In the genomic region with DNA sequence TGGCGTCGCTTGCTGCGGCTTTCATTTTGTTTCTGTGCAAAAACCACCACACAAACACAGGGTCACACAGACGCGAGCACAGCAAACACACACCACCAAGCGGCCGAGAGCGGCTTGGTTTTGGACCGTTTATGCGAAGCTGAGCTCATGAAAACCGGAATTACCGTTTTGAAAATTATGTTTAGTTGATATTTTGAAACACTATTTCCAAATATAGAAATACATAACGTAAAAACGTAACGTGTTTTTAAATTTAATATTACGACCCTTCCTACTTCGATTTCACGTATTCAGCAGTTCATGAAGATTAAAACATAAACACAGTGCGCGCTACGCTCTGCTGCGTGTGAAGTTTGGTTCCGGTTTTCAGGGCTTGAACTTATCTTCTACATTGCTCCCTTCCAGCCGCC, we compare ENCODE assay signal across 2 fruit fly cellular contexts.
A peak's percentile ranks its signal among the peaks of the same experiment; 100 is the strongest.
TF ChIP-seq lines count a peak whose summit lies in the region.

No protein-coding gene starts in this region.

TF ChIP-seq in whole organism, embryonic, 481 proteins besides CTCF, POLR2A, EP300 and RAD21 (continued from another document and continues in another):
- TF ChIP-seq CG4820 (GFP tag; optimal IDR thresholded peaks at IDR 0.05; lab: Kevin White, UChicago): peak; percentile 100
- peak; percentile 88 for TF ChIP-seq CG11696 (GFP tag; IDR thresholded peaks at IDR 0.05; lab: Robert Waterston, UW)
- peak; percentile 92 for TF ChIP-seq Ptx1 (GFP tag; IDR thresholded peaks at IDR 0.05; lab: Robert Waterston, UW)
- TF ChIP-seq pros (GFP tag; optimal IDR thresholded peaks at IDR 0.05; lab: Kevin White, UChicago): peak; percentile 85
- TF ChIP-seq ase (GFP tag; IDR thresholded peaks at IDR 0.05; lab: Robert Waterston, UW): peak; percentile 83
- peak; percentile 84 for TF ChIP-seq CG10274 (GFP tag; optimal IDR thresholded peaks at IDR 0.05; lab: Kevin White, UChicago)
- TF ChIP-seq tin (GFP tag; optimal IDR thresholded peaks at IDR 0.05; lab: Kevin White, UChicago): peak; percentile 93
- peak; percentile 97 for TF ChIP-seq Dad (GFP tag; optimal IDR thresholded peaks at IDR 0.05; lab: Kevin White, UChicago)
- peak; percentile 85 for TF ChIP-seq Ets97D (GFP tag; optimal IDR thresholded peaks at IDR 0.05; lab: Kevin White, UChicago)
- peak; percentile 89 for TF ChIP-seq twi (tag; optimal IDR thresholded peaks at IDR 0.05; lab: Kevin White, UChicago)
- TF ChIP-seq CG8388 (GFP tag; optimal IDR thresholded peaks at IDR 0.05; lab: Kevin White, UChicago): peak; percentile 97
- peak; percentile 90 for TF ChIP-seq fd96Cb (tag; optimal IDR thresholded peaks at IDR 0.05; lab: Kevin White, UChicago)
- peak; percentile 95 for TF ChIP-seq Oli (tag; optimal IDR thresholded peaks at IDR 0.05; lab: Kevin White, UChicago)
- TF ChIP-seq CG13123 (GFP tag; optimal IDR thresholded peaks at IDR 0.05; lab: Kevin White, UChicago): peak; percentile 77
- peak; percentile 92 to 93 for TF ChIP-seq Pdp1 (GFP tag; optimal IDR thresholded peaks at IDR 0.05; lab: Kevin White, UChicago)
- TF ChIP-seq CG18262 (tag; optimal IDR thresholded peaks at IDR 0.05; lab: Kevin White, UChicago): peak; percentile 97
- peak in 1 of 2 experiments; percentile 97 for TF ChIP-seq Hr78 (GFP tag; optimal IDR thresholded peaks at IDR 0.05; lab: Kevin White, UChicago)
- TF ChIP-seq slbo (GFP tag; IDR thresholded peaks at IDR 0.05; lab: Robert Waterston, UW): peak; percentile 89
- TF ChIP-seq Bteb2 (GFP tag; optimal IDR thresholded peaks at IDR 0.05; lab: Kevin White, UChicago): peak; percentile 94
- TF ChIP-seq so (GFP tag; IDR thresholded peaks at IDR 0.05; lab: Robert Waterston, UW): peak; percentile 95
- peak; percentile 92 for TF ChIP-seq Dip3 (GFP tag; optimal IDR thresholded peaks at IDR 0.05; lab: Kevin White, UChicago)
- peak; percentile 83 for TF ChIP-seq luna (GFP tag; optimal IDR thresholded peaks at IDR 0.05; lab: Kevin White, UChicago)
- TF ChIP-seq CG18619 (GFP tag; optimal IDR thresholded peaks at IDR 0.05; lab: Kevin White, UChicago): peak; percentile 95
- TF ChIP-seq CG2120 (GFP tag; optimal IDR thresholded peaks at IDR 0.05; lab: Kevin White, UChicago): peak; percentile 95
- peak; percentile 80 for TF ChIP-seq CG3065 (GFP tag; optimal IDR thresholded peaks at IDR 0.05; lab: Kevin White, UChicago)
- peak; percentile 88 for TF ChIP-seq CG8290 (GFP tag; optimal IDR thresholded peaks at IDR 0.05; lab: Kevin White, UChicago)
- peak; percentile 84 to 98 for TF ChIP-seq CG8290 (tag; optimal IDR thresholded peaks at IDR 0.05; lab: Kevin White, UChicago)
- peak; percentile 91 for TF ChIP-seq wor (GFP tag; IDR thresholded peaks at IDR 0.05; lab: Robert Waterston, UW)
- TF ChIP-seq al (GFP tag; IDR thresholded peaks at IDR 0.05; lab: Robert Waterston, UW): peak; percentile 69
- TF ChIP-seq slp2 (GFP tag; optimal IDR thresholded peaks at IDR 0.05; lab: Kevin White, UChicago): peak; percentile 83
- TF ChIP-seq trh (GFP tag; optimal IDR thresholded peaks at IDR 0.05; lab: Kevin White, UChicago): peak; percentile 57
- TF ChIP-seq sna (GFP tag; IDR thresholded peaks at IDR 0.05; lab: Robert Waterston, UW; ENCODE audit: partially characterized antibody): no peak
- peak; percentile 78 for TF ChIP-seq Myb (GFP tag; optimal IDR thresholded peaks at IDR 0.05; lab: Kevin White, UChicago)
- peak; percentile 95 for TF ChIP-seq Asciz (GFP tag; optimal IDR thresholded peaks at IDR 0.05; lab: Kevin White, UChicago)
- peak in 1 of 2 experiments; percentile 62 for TF ChIP-seq crp (GFP tag; optimal IDR thresholded peaks at IDR 0.05; lab: Kevin White, UChicago)
- peak; percentile 91 for TF ChIP-seq gce (GFP tag; IDR thresholded peaks at IDR 0.05; lab: Robert Waterston, UW)
- TF ChIP-seq ab (GFP tag; optimal IDR thresholded peaks at IDR 0.05; lab: Kevin White, UChicago): peak; percentile 60
- TF ChIP-seq lilli (GFP tag; optimal IDR thresholded peaks at IDR 0.05; lab: Kevin White, UChicago): peak; percentile 97
- peak; percentile 83 for TF ChIP-seq Aef1 (GFP tag; IDR thresholded peaks at IDR 0.05; lab: Robert Waterston, UW)
- TF ChIP-seq CG7963 (GFP tag; IDR thresholded peaks at IDR 0.05; lab: Robert Waterston, UW; ENCODE audit: partially characterized antibody): no peak
- TF ChIP-seq MESR4 (GFP tag; optimal IDR thresholded peaks at IDR 0.05; lab: Kevin White, UChicago): peak; percentile 46
- peak; percentile 76 for TF ChIP-seq ash1 (GFP tag; optimal IDR thresholded peaks at IDR 0.05; lab: Kevin White, UChicago)
- TF ChIP-seq sqz (GFP tag; optimal IDR thresholded peaks at IDR 0.05; lab: Kevin White, UChicago): no peak
- peak; percentile 90 for TF ChIP-seq CG5245 (GFP tag; optimal IDR thresholded peaks at IDR 0.05; lab: Kevin White, UChicago)
- peak; percentile 92 for TF ChIP-seq CG12236 (GFP tag; optimal IDR thresholded peaks at IDR 0.05; lab: Kevin White, UChicago)
- no peak for TF ChIP-seq Doc2 (GFP tag; IDR thresholded peaks at IDR 0.05; lab: Robert Waterston, UW)
- peak; percentile 93 for TF ChIP-seq CG11456 (GFP tag; IDR thresholded peaks at IDR 0.05; lab: Robert Waterston, UW)
- peak; percentile 66 for TF ChIP-seq CG17612 (GFP tag; IDR thresholded peaks at IDR 0.05; lab: Robert Waterston, UW)
- TF ChIP-seq kni (GFP tag; optimal IDR thresholded peaks at IDR 0.05; lab: Kevin White, UChicago): peak; percentile 90
- no peak for TF ChIP-seq unc-4 (GFP tag; IDR thresholded peaks at IDR 0.05; lab: Robert Waterston, UW; ENCODE audit: partially characterized antibody)
- TF ChIP-seq CG1529 (GFP tag; optimal IDR thresholded peaks at IDR 0.05; lab: Kevin White, UChicago): peak; percentile 92
- no peak for TF ChIP-seq CG16813 (GFP tag; IDR thresholded peaks at IDR 0.05; lab: Robert Waterston, UW; ENCODE audit: partially characterized antibody)
- peak; percentile 89 for TF ChIP-seq Awh (GFP tag; IDR thresholded peaks at IDR 0.05; lab: Robert Waterston, UW)
- peak; percentile 95 for TF ChIP-seq nerfin-1 (tag; optimal IDR thresholded peaks at IDR 0.05; lab: Kevin White, UChicago)
- peak in 1 of 2 experiments; percentile 97 for TF ChIP-seq Eip74EF (GFP tag; optimal IDR thresholded peaks at IDR 0.05; lab: Kevin White, UChicago)
- TF ChIP-seq Spps (tag; optimal IDR thresholded peaks at IDR 0.05; lab: Kevin White, UChicago): peak; percentile 95
- peak; percentile 94 for TF ChIP-seq Hsf (GFP tag; optimal IDR thresholded peaks at IDR 0.05; lab: Kevin White, UChicago)
- TF ChIP-seq sim (GFP tag; IDR thresholded peaks at IDR 0.05; lab: Robert Waterston, UW): peak; percentile 91
- TF ChIP-seq Kr (GFP tag; optimal IDR thresholded peaks at IDR 0.05; lab: Kevin White, UChicago): peak; percentile 27
- TF ChIP-seq CG8359 (GFP tag; optimal IDR thresholded peaks at IDR 0.05; lab: Kevin White, UChicago; ENCODE audit: borderline replicate concordance): peak; percentile 88
- no peak for TF ChIP-seq h (optimal IDR thresholded peaks at IDR 0.05; lab: Kevin White, UChicago)
- peak; percentile 36; the same call in 1 of the 2 replicates for TF ChIP-seq CkIIα-i1 (GFP tag; IDR thresholded peaks at IDR 0.05; lab: Robert Waterston, UW)

TF ChIP-seq in whole organism, prepupa, 60 proteins besides CTCF, POLR2A, EP300 and RAD21 (continued from another document):
- TF ChIP-seq CG32006 (GFP tag; optimal IDR thresholded peaks at IDR 0.05; lab: Kevin White, UChicago) (peak; percentile 97), fd85E (GFP tag; optimal IDR thresholded peaks at IDR 0.05; lab: Kevin White, UChicago) (peak; percentile 86), Hr39 (GFP tag; optimal IDR thresholded peaks at IDR 0.05; lab: Kevin White, UChicago) (peak; percentile 93), CG31627 (GFP tag; optimal IDR thresholded peaks at IDR 0.05; lab: Kevin White, UChicago) (peak; percentile 94), vri (GFP tag; optimal IDR thresholded peaks at IDR 0.05; lab: Kevin White, UChicago) (peak; percentile 96), spab (GFP tag; optimal IDR thresholded peaks at IDR 0.05; lab: Kevin White, UChicago) (peak; percentile 90), CG3919 (GFP tag; optimal IDR thresholded peaks at IDR 0.05; lab: Kevin White, UChicago) (peak; percentile 97), fd59A (GFP tag; optimal IDR thresholded peaks at IDR 0.05; lab: Kevin White, UChicago) (peak; percentile 88), Hr38 (GFP tag; optimal IDR thresholded peaks at IDR 0.05; lab: Kevin White, UChicago) (no peak), ss (GFP tag; optimal IDR thresholded peaks at IDR 0.05; lab: Kevin White, UChicago) (peak; percentile 96)
